Fruit fly (Drosophila melanogaster): Measurements from ENCODE around the gene CG5888.

Gene CG5888

dm6 chr2L:16350742-16351568 lies 97.3 kb downstream of the CG5888 start (continued):
- TF ChIP-seq dati (GFP tag; IDR thresholded peaks at IDR 0.05) (peak; percentile 98), Nf-YB (GFP tag; optimal IDR thresholded peaks at IDR 0.05) (peak; percentile 91), pho (GFP tag; optimal IDR thresholded peaks at IDR 0.05) (peak; percentile 98), kni (GFP tag; optimal IDR thresholded peaks at IDR 0.05) (peak; percentile 98), usp (GFP tag; optimal IDR thresholded peaks at IDR 0.05) (no peak), CG10654 (GFP tag; optimal IDR thresholded peaks at IDR 0.05) (peak; percentile 97), CG3847 (GFP tag; IDR thresholded peaks at IDR 0.05) (peak; percentile 99), lov (optimal IDR thresholded peaks at IDR 0.05) (no peak), lov (GFP tag; IDR thresholded peaks at IDR 0.05) (peak; percentile 98), HLHmδ (GFP tag; optimal IDR thresholded peaks at IDR 0.05) (peak; percentile 1), CG4617 (GFP tag; optimal IDR thresholded peaks at IDR 0.05; ENCODE audit: borderline replicate concordance) (peak; percentile 98), Six4 (GFP tag; optimal IDR thresholded peaks at IDR 0.05) (peak; percentile 98), CG31224 (GFP tag; IDR thresholded peaks at IDR 0.05) (peak; percentile 96), Sox100B (GFP tag; optimal IDR thresholded peaks at IDR 0.05) (peak; percentile 99), CG31388 (GFP tag; optimal IDR thresholded peaks at IDR 0.05) (peak; percentile 98), CG9876 (GFP tag; optimal IDR thresholded peaks at IDR 0.05) (peak; percentile 93), D (optimal IDR thresholded peaks at IDR 0.05) (no peak), D (GFP tag; optimal IDR thresholded peaks at IDR 0.05) (peak; percentile 99), wor (GFP tag; IDR thresholded peaks at IDR 0.05) (peak; percentile 98), eyg (GFP tag; optimal IDR thresholded peaks at IDR 0.05) (peak; percentile 96), disco-r (GFP tag; optimal IDR thresholded peaks at IDR 0.05) (peak; percentile 97), Asciz (GFP tag; optimal IDR thresholded peaks at IDR 0.05) (peak; percentile 99), salm (tag; optimal IDR thresholded peaks at IDR 0.05) (peak; percentile 99), CG12236 (GFP tag; optimal IDR thresholded peaks at IDR 0.05) (peak; percentile 94), danr (GFP tag; IDR thresholded peaks at IDR 0.05) (peak; percentile 98), Atf-2 (GFP tag; optimal IDR thresholded peaks at IDR 0.05) (peak; percentile 98), sug (tag; optimal IDR thresholded peaks at IDR 0.05) (peak; percentile 98), Dfd (GFP tag; optimal IDR thresholded peaks at IDR 0.05) (peak in 1 of 2 experiments; percentile 75), crp (GFP tag; optimal IDR thresholded peaks at IDR 0.05) (peak in 1 of 2 experiments; percentile 73), aop (GFP tag; IDR thresholded peaks at IDR 0.05) (peak; percentile 95), CG16813 (GFP tag; IDR thresholded peaks at IDR 0.05; ENCODE audit: partially characterized antibody) (no peak), CG13296 (GFP tag; optimal IDR thresholded peaks at IDR 0.05) (peak; percentile 99), ttk (GFP tag; IDR thresholded peaks at IDR 0.05) (peak; percentile 98), CG14441 (GFP tag; IDR thresholded peaks at IDR 0.05) (peak; percentile 99), hkb (optimal IDR thresholded peaks at IDR 0.05) (no peak), hkb (GFP tag; IDR thresholded peaks at IDR 0.05) (peak; percentile 100), zen2 (GFP tag; IDR thresholded peaks at IDR 0.05; ENCODE audit: partially characterized antibody) (no peak), CG6791 (GFP tag; IDR thresholded peaks at IDR 0.05; ENCODE audit: partially characterized antibody) (no peak), corto (GFP tag; optimal IDR thresholded peaks at IDR 0.05) (peak; percentile 94), CG2712 (tag; optimal IDR thresholded peaks at IDR 0.05) (peak; percentile 99), Elba2 (GFP tag; optimal IDR thresholded peaks at IDR 0.05) (peak; percentile 72), CG42726 (GFP tag; IDR thresholded peaks at IDR 0.05; ENCODE audit: partially characterized antibody) (no peak; the same call in 1 of the 2 replicates), stwl (tag; optimal IDR thresholded peaks at IDR 0.05) (peak; percentile 27), ftz-f1 (GFP tag; optimal IDR thresholded peaks at IDR 0.05) (peak; percentile 90), BtbVII (GFP tag; optimal IDR thresholded peaks at IDR 0.05) (peak; percentile 99), CG7271 (tag; optimal IDR thresholded peaks at IDR 0.05) (peak; percentile 94), Sox102F (GFP tag; optimal IDR thresholded peaks at IDR 0.05) (peak; percentile 99), trh (GFP tag; optimal IDR thresholded peaks at IDR 0.05) (peak; percentile 97), CG17385 (GFP tag; optimal IDR thresholded peaks at IDR 0.05) (peak; percentile 99)
